Worm (Caenorhabditis elegans): ENCODE data around the gene srxa-4.

ce11 chrV:7402355-7402754 is 17.9 kb upstream of the srxa-4 start, which contains the start of gene srj-13:
- TF ChIP-seq duxl-1 (tag; optimal IDR thresholded peaks at IDR 0.05; ENCODE audit: poor library complexity): no peak
- TF ChIP-seq nhr-237 (tag; optimal IDR thresholded peaks at IDR 0.05): no peak
- TF ChIP-seq lin-15B (tag; optimal IDR thresholded peaks at IDR 0.05): no peak
- TF ChIP-seq ces-1 (GFP tag; optimal IDR thresholded peaks at IDR 0.05): no peak
- no peak for TF ChIP-seq zag-1 (tag; optimal IDR thresholded peaks at IDR 0.05)
- no peak for TF ChIP-seq saeg-2 (GFP tag; IDR thresholded peaks at IDR 0.05)
- TF ChIP-seq nhr-48 (tag; optimal IDR thresholded peaks at IDR 0.05): no peak
- TF ChIP-seq ceh-28 (tag; optimal IDR thresholded peaks at IDR 0.05): no peak
- TF ChIP-seq nhr-10 (tag; optimal IDR thresholded peaks at IDR 0.05): no peak
- TF ChIP-seq madf-5 (GFP tag; IDR thresholded peaks at IDR 0.05): no peak
- TF ChIP-seq pha-4 (GFP tag; IDR thresholded peaks at IDR 0.05): no peak
- TF ChIP-seq pha-4 (tag; optimal IDR thresholded peaks at IDR 0.05): no peak
- TF ChIP-seq snpc-4 (tag; optimal IDR thresholded peaks at IDR 0.05): no peak
